Worm (Caenorhabditis elegans) whole organism, L4 larva: ENCODE results near the gene paic-1.

Experiments
- F10B5.3 ChIP-seq: sonication (generic microtip); optimal IDR thresholded peaks from 2 replicates; lab custom pipeline; 2016; ENCODE audit warnings: mild to moderate bottlenecking, missing genetic modification characterization, missing compliant biosample characterization
- R02D3.7 ChIP-seq: fragments of 150-350 bp; sonication (generic microtip); optimal IDR thresholded peaks from 3 replicates; lab custom pipeline; 2014; ENCODE audit warnings: missing biosample characterization, missing genetic modification characterization
- dmd-8 ChIP-seq: fragments of 200-800 bp; sonication (Bioruptor generic); IDR thresholded peaks from 2 replicates; pipeline ENCODE4 v1.3.6; 2022; ENCODE audit warnings: missing genetic modification characterization, missing compliant biosample characterization
- nhr-6 ChIP-seq: fragments of 150-350 bp; optimal IDR thresholded peaks from 2 replicates; lab custom pipeline; 2014; ENCODE audit warnings: missing biosample characterization, missing genetic modification characterization
- spr-3 ChIP-seq: fragments of 200-800 bp; sonication (Bioruptor generic); optimal IDR thresholded peaks from 2 replicates; lab custom pipeline; 2018; ENCODE audit warnings: mild to moderate bottlenecking, missing genetic modification characterization, missing compliant biosample characterization
- unc-62 ChIP-seq, 3 experiments: fragments of 150-350 bp in 1 of 3; sonication (generic microtip); optimal IDR thresholded peaks in 2 of 3; peaks in 1 of 3; 1 replicate in 1 of 3; 2 replicates in 2 of 3; lab custom pipeline; 2014 to 2017; ENCODE audit warnings: missing biosample characterization in 3 of 3, missing genetic modification characterization in 3 of 3, missing genetic modification reagents in 3 of 3, missing genotype in 1 of 3

DNA sequence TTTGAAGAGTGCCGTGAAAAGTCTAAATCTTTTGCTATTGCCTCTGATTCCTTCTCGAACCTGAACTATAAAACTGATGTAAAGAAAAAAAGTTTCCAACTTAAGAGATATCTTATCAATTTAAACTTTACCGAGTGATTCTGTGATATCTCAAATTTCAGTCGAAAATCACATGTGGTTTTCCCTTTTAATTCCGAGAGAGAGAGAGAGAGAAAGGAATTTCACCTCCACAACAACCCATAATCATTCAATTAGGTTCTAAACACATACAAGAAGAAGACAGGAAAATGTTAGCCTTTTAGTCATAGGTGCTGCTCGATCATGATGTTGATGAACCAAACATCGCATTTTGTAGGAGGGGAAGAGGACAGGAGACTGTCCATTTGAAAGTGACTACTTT is 18.7 kb upstream of the paic-1 start:
- TF ChIP-seq R02D3.7 (tag; lab: Kevin White, UChicago) (no peak), F10B5.3 (tag; lab: Kevin White, UChicago) (no peak), spr-3 (GFP tag; lab: Kevin White, UChicago) (no peak), nhr-6 (tag; lab: Kevin White, UChicago) (no peak), unc-62 (GFP tag; optimal IDR thresholded peaks at IDR 0.05 in 1 of 2; lab: Kevin White, UChicago) (no peak), unc-62 (tag; optimal IDR thresholded peaks at IDR 0.05; lab: Kevin White, UChicago) (no peak), dmd-8 (GFP tag; lab: Robert Waterston, UW) (no peak)
